Fruit fly (Drosophila melanogaster) whole organism, embryonic: ENCODE measurements around the gene CG33158.
A peak's percentile ranks its signal among the peaks of the same experiment; 100 is the strongest.

ENCODE experiments used
- BEAF-32 ChIP-seq: fragments of 200-800 bp; sonication (Bioruptor generic); optimal IDR thresholded peaks from 3 replicates; lab custom pipeline; 2017; ENCODE audit warnings: missing biosample characterization, missing genetic modification characterization, mild to moderate bottlenecking, moderate library complexity, missing genetic modification reagents
- CG10366 ChIP-seq: fragments of 200-800 bp; sonication (Bioruptor generic); IDR thresholded peaks from 2 replicates; pipeline ENCODE4 v1.3.6; 2022; ENCODE audit warnings: missing biosample characterization, missing genetic modification characterization
- CG11456 ChIP-seq: fragments of 200-800 bp; sonication (Bioruptor generic); IDR thresholded peaks from 3 replicates; pipeline ENCODE4 v1.3.6; 2022; ENCODE audit warnings: missing biosample characterization, missing genetic modification characterization
- CG12071 ChIP-seq: fragments of 200-800 bp; sonication (Bioruptor generic); optimal IDR thresholded peaks from 3 replicates; lab custom pipeline; 2018; ENCODE audit warnings: missing biosample characterization, mild to moderate bottlenecking, missing genetic modification characterization
- CG15696 ChIP-seq: fragments of 200-800 bp; sonication (Bioruptor generic); optimal IDR thresholded peaks from 2 replicates; lab custom pipeline; 2019; ENCODE audit warnings: missing biosample characterization, mild to moderate bottlenecking, missing genetic modification characterization, moderate library complexity
- CG18476 ChIP-seq: fragments of 200-800 bp; sonication (Bioruptor generic); optimal IDR thresholded peaks from 2 replicates; lab custom pipeline; 2016; ENCODE audit warnings: missing biosample characterization, mild to moderate bottlenecking, missing genetic modification characterization
- CG30403 ChIP-seq: fragments of 200-800 bp; sonication (Bioruptor generic); optimal IDR thresholded peaks from 3 replicates; lab custom pipeline; 2016; ENCODE audit warnings: missing biosample characterization, missing genetic modification characterization
- CG33557 ChIP-seq: fragments of 200-800 bp; sonication (Bioruptor generic); optimal IDR thresholded peaks from 2 replicates; lab custom pipeline; 2019; ENCODE audit warnings: missing biosample characterization, mild to moderate bottlenecking, missing genetic modification characterization, moderate library complexity
- CG34422 ChIP-seq: fragments of 200-800 bp; sonication (Bioruptor generic); IDR thresholded peaks from 3 replicates; pipeline ENCODE4 v1.3.6; 2022; ENCODE audit warnings: missing biosample characterization, missing genetic modification characterization
- CG4404 ChIP-seq: fragments of 200-800 bp; sonication (Bioruptor generic); IDR thresholded peaks from 2 replicates; pipeline ENCODE4 v1.3.6; 2022; ENCODE audit warnings: missing biosample characterization, missing genetic modification characterization
- CG6175 ChIP-seq: fragments of 200-800 bp; sonication (Bioruptor generic); IDR thresholded peaks from 3 replicates; pipeline ENCODE4 v1.3.6; 2022; ENCODE audit warnings: missing biosample characterization, missing genetic modification characterization
- CG6254 ChIP-seq: fragments of 200-800 bp; sonication (Bioruptor generic); optimal IDR thresholded peaks from 3 replicates; lab custom pipeline; 2017; ENCODE audit warnings: mild to moderate bottlenecking, missing biosample characterization, missing genetic modification reagents, missing genetic modification characterization
- CG7357 ChIP-seq: fragments of 200-800 bp; sonication (Bioruptor generic); IDR thresholded peaks from 3 replicates; pipeline ENCODE4 v1.3.6; 2022; ENCODE audit warnings: missing biosample characterization, missing genetic modification characterization
- CG7786 ChIP-seq: fragments of 200-800 bp; sonication (Bioruptor generic); optimal IDR thresholded peaks from 2 replicates; lab custom pipeline; 2016; ENCODE audit warnings: missing biosample characterization, missing genetic modification characterization
- CG7928 ChIP-seq: fragments of 200-800 bp; sonication (Bioruptor generic); optimal IDR thresholded peaks from 2 replicates; lab custom pipeline; 2017; ENCODE audit warnings: missing biosample characterization, mild to moderate bottlenecking, missing genetic modification characterization
- CG7987 ChIP-seq: fragments of 200-800 bp; sonication (Bioruptor generic); optimal IDR thresholded peaks from 2 replicates; lab custom pipeline; 2018; ENCODE audit warnings: missing biosample characterization, mild to moderate bottlenecking, missing genetic modification characterization, moderate library complexity
- CG9797 ChIP-seq: fragments of 200-800 bp; sonication (Bioruptor generic); optimal IDR thresholded peaks from 3 replicates; lab custom pipeline; 2018; ENCODE audit warnings: missing biosample characterization, mild to moderate bottlenecking, missing genetic modification characterization
- CG9932 ChIP-seq: fragments of 200-800 bp; sonication (Bioruptor generic); IDR thresholded peaks from 2 replicates; pipeline ENCODE4 v1.3.6; 2022; ENCODE audit warnings: missing biosample characterization, missing genetic modification characterization
- CrebB ChIP-seq: fragments of 200-800 bp; sonication (Bioruptor generic); optimal IDR thresholded peaks from 3 replicates; lab custom pipeline; 2018; ENCODE audit warnings: missing biosample characterization, mild to moderate bottlenecking, missing genetic modification characterization
- Drgx ChIP-seq: fragments of 200-800 bp; sonication (Bioruptor generic); IDR thresholded peaks from 2 replicates; pipeline ENCODE4 v1.3.6; 2022; ENCODE audit warnings: missing biosample characterization, missing genetic modification characterization
- Ets97D ChIP-seq: fragments of 200-800 bp; sonication (Bioruptor generic); optimal IDR thresholded peaks from 3 replicates; lab custom pipeline; 2016; ENCODE audit warnings: missing biosample characterization, missing genetic modification characterization
- HHEX ChIP-seq: fragments of 200-800 bp; sonication (Bioruptor generic); optimal IDR thresholded peaks from 3 replicates; lab custom pipeline; 2017; ENCODE audit warnings: missing biosample characterization, mild to moderate bottlenecking, missing genetic modification characterization, missing genetic modification reagents
- Lpt ChIP-seq: fragments of >200 bp; optimal IDR thresholded peaks from 2 replicates; lab custom pipeline; 2018; ENCODE audit warnings: missing biosample characterization, missing genetic modification characterization
- MESR4 ChIP-seq: fragments of 200-800 bp; sonication (Bioruptor generic); optimal IDR thresholded peaks from 2 replicates; lab custom pipeline; 2018; ENCODE audit warnings: missing biosample characterization, mild to moderate bottlenecking, missing genetic modification characterization, moderate library complexity
- Mrtf ChIP-seq: fragments of 200-800 bp; sonication (Bioruptor generic); IDR thresholded peaks from 3 replicates; pipeline ENCODE4 v1.3.6; 2022; ENCODE audit warnings: missing biosample characterization, missing genetic modification characterization
- NC2α ChIP-seq: fragments of 200-800 bp; sonication (Bioruptor generic); optimal IDR thresholded peaks from 2 replicates; lab custom pipeline; 2016; ENCODE audit warnings: missing biosample characterization, missing genetic modification characterization
- Nf-YA ChIP-seq: fragments of 200-800 bp; sonication (Bioruptor generic); IDR thresholded peaks from 2 replicates; pipeline ENCODE4 v1.3.6; 2022; ENCODE audit warnings: missing biosample characterization, missing genetic modification characterization
- Opbp ChIP-seq: fragments of 200-800 bp; sonication (Bioruptor generic); IDR thresholded peaks from 3 replicates; pipeline ENCODE4 v1.3.6; 2022; ENCODE audit warnings: missing biosample characterization, missing genetic modification characterization; ENCODE audit not compliant: partially characterized antibody
- Sox102F ChIP-seq: fragments of 200-800 bp; sonication (Bioruptor generic); optimal IDR thresholded peaks from 2 replicates; lab custom pipeline; 2018; ENCODE audit warnings: missing biosample characterization, mild to moderate bottlenecking, missing genetic modification characterization, moderate library complexity
- Tbp ChIP-seq: fragments of >200 bp; optimal IDR thresholded peaks from 2 replicates; lab custom pipeline; 2018; ENCODE audit warnings: missing biosample characterization, missing genetic modification characterization
- aop ChIP-seq: fragments of 200-800 bp; sonication (Bioruptor generic); IDR thresholded peaks from 2 replicates; pipeline ENCODE4 v1.3.6; 2022; ENCODE audit warnings: missing biosample characterization, missing genetic modification characterization
- crol ChIP-seq: fragments of 200-800 bp; sonication (Bioruptor generic); IDR thresholded peaks from 2 replicates; pipeline ENCODE4 v1.3.6; 2022; ENCODE audit warnings: missing biosample characterization, missing genetic modification characterization
- crp ChIP-seq, 2 experiments: fragments of 200-800 bp; sonication (Bioruptor generic); optimal IDR thresholded peaks; 2 replicates in 1 of 2; 3 replicates in 1 of 2; lab custom pipeline; 2017; ENCODE audit warnings: missing biosample characterization in 2 of 2, missing genetic modification characterization in 2 of 2, mild to moderate bottlenecking in 1 of 2, moderate library complexity in 1 of 2
- dpn ChIP-seq, 2 experiments: fragments of 200-800 bp; sonication (Bioruptor generic); optimal IDR thresholded peaks; 3 replicates each; lab custom pipeline; 2016; ENCODE audit warnings: missing biosample characterization in 2 of 2, missing genetic modification characterization in 2 of 2
- en ChIP-seq: fragments of 200-800 bp; sonication (Bioruptor generic); optimal IDR thresholded peaks from 2 replicates; lab custom pipeline; 2016; ENCODE audit warnings: missing biosample characterization, missing genetic modification characterization
- eyg ChIP-seq: fragments of 200-800 bp; sonication (Bioruptor generic); optimal IDR thresholded peaks from 3 replicates; lab custom pipeline; 2016; ENCODE audit warnings: missing biosample characterization, missing genetic modification characterization
- fu2 ChIP-seq: fragments of 200-800 bp; sonication (Bioruptor generic); optimal IDR thresholded peaks from 2 replicates; lab custom pipeline; 2016; ENCODE audit warnings: missing biosample characterization, missing genetic modification characterization
- gfzf ChIP-seq: fragments of 200-800 bp; sonication (Bioruptor generic); optimal IDR thresholded peaks from 2 replicates; lab custom pipeline; 2016; ENCODE audit warnings: missing biosample characterization, mild to moderate bottlenecking, missing genetic modification characterization, moderate library complexity
- kay ChIP-seq: fragments of 200-800 bp; sonication (Bioruptor generic); optimal IDR thresholded peaks from 2 replicates; lab custom pipeline; 2016; ENCODE audit warnings: missing biosample characterization, missing genetic modification characterization
- ken ChIP-seq: fragments of 200-800 bp; sonication (Bioruptor generic); IDR thresholded peaks from 3 replicates; pipeline ENCODE4 v1.3.6; 2022; ENCODE audit warnings: missing biosample characterization, missing genetic modification characterization
- lmd ChIP-seq: fragments of 200-800 bp; sonication (Bioruptor generic); IDR thresholded peaks from 2 replicates; pipeline ENCODE4 v1.3.6; 2022; ENCODE audit warnings: missing biosample characterization, missing genetic modification characterization
- org-1 ChIP-seq: fragments of 200-800 bp; sonication (Bioruptor generic); optimal IDR thresholded peaks from 2 replicates; lab custom pipeline; 2017; ENCODE audit warnings: missing biosample characterization, missing genetic modification characterization
- pb ChIP-seq: fragments of 200-800 bp; sonication (Bioruptor generic); optimal IDR thresholded peaks from 3 replicates; lab custom pipeline; 2016; ENCODE audit warnings: missing biosample characterization, missing genetic modification characterization
- pnt ChIP-seq: fragments of 200-800 bp; sonication (Bioruptor generic); optimal IDR thresholded peaks from 3 replicates; lab custom pipeline; 2016; ENCODE audit warnings: missing biosample characterization, missing genetic modification characterization
- pros ChIP-seq: fragments of 200-800 bp; sonication (Bioruptor generic); optimal IDR thresholded peaks from 3 replicates; lab custom pipeline; 2019; ENCODE audit warnings: missing biosample characterization, mild to moderate bottlenecking, missing genetic modification characterization, moderate library complexity
- pum ChIP-seq: fragments of 200-800 bp; sonication (Bioruptor generic); optimal IDR thresholded peaks from 2 replicates; lab custom pipeline; 2016; ENCODE audit warnings: missing biosample characterization, missing genetic modification characterization
- sima ChIP-seq: fragments of 200-800 bp; sonication (Bioruptor generic); optimal IDR thresholded peaks from 2 replicates; lab custom pipeline; 2016; ENCODE audit warnings: missing biosample characterization, missing genetic modification characterization
- ssp ChIP-seq: fragments of 200-800 bp; sonication (Bioruptor generic); IDR thresholded peaks from 2 replicates; pipeline ENCODE4 v1.3.6; 2022; ENCODE audit warnings: missing biosample characterization, missing genetic modification characterization
- toy ChIP-seq: fragments of 200-800 bp; sonication (Bioruptor generic); IDR thresholded peaks from 2 replicates; pipeline ENCODE4 v1.3.6; 2022; ENCODE audit warnings: missing biosample characterization, missing genetic modification characterization
- tup ChIP-seq: fragments of 200-800 bp; sonication (Bioruptor generic); optimal IDR thresholded peaks from 2 replicates; lab custom pipeline; 2016; ENCODE audit warnings: missing biosample characterization, mild to moderate bottlenecking, missing genetic modification characterization, moderate library complexity

The CG33158 gene

dm6 chr3L:16408609-16409439 is 10.6 kb upstream of the CG33158 start (continued):
- TF ChIP-seq Ets97D = no peak
- peak; percentile 34 for TF ChIP-seq CrebB (tag; lab: Kevin White, UChicago)
- no peak for TF ChIP-seq sima (GFP tag; lab: Kevin White, UChicago)
- no peak for TF ChIP-seq ssp (GFP tag; lab: Robert Waterston, UW)
- TF ChIP-seq CG9797 = peak; percentile 12
- no peak for TF ChIP-seq CG34422 (GFP tag; lab: Robert Waterston, UW)
- peak; percentile 70 for TF ChIP-seq org-1
- no peak for TF ChIP-seq pb
- no peak for TF ChIP-seq Opbp (GFP tag; lab: Robert Waterston, UW)
- no peak for TF ChIP-seq crol
- no peak for TF ChIP-seq pum (GFP tag; lab: Kevin White, UChicago)
- TF ChIP-seq CG4404 (GFP tag; lab: Robert Waterston, UW) = peak; percentile 48; the same call in 1 of the 2 replicates
- TF ChIP-seq gfzf (GFP tag; lab: Kevin White, UChicago) = no peak
- TF ChIP-seq CG6175 (GFP tag; lab: Robert Waterston, UW) = no peak
- TF ChIP-seq CG12071 (GFP tag; lab: Kevin White, UChicago) = no peak
- no peak for TF ChIP-seq toy (GFP tag; lab: Robert Waterston, UW)
- no peak for TF ChIP-seq CG10366 (GFP tag; lab: Robert Waterston, UW)
- TF ChIP-seq CG7786 (GFP tag; lab: Kevin White, UChicago) = no peak
- peak; percentile 39 for TF ChIP-seq NC2α (GFP tag; lab: Kevin White, UChicago)
- TF ChIP-seq BEAF-32 (GFP tag; lab: Kevin White, UChicago) = no peak
- TF ChIP-seq HHEX = peak; percentile 11
- TF ChIP-seq Lpt = no peak
- TF ChIP-seq CG15696 (tag; lab: Kevin White, UChicago) = peak; percentile 92
- TF ChIP-seq CG6254 (GFP tag; lab: Kevin White, UChicago) = peak; percentile 70
- no peak for TF ChIP-seq kay (GFP tag; lab: Kevin White, UChicago)
- no peak for TF ChIP-seq CG9932
- peak; percentile 37 for TF ChIP-seq pnt (GFP tag; lab: Kevin White, UChicago)
- TF ChIP-seq MESR4 = no peak
- TF ChIP-seq CG30403 (GFP tag; lab: Kevin White, UChicago) = no peak
- TF ChIP-seq CG33557 (GFP tag; lab: Kevin White, UChicago) = peak; percentile 80
- no peak for TF ChIP-seq crp (GFP tag; optimal IDR thresholded peaks at IDR 0.05; lab: Kevin White, UChicago)
- TF ChIP-seq tup (GFP tag; lab: Kevin White, UChicago) = peak; percentile 17
- TF ChIP-seq eyg (GFP tag; lab: Kevin White, UChicago) = no peak
- TF ChIP-seq CG7357 = no peak
- TF ChIP-seq en = no peak
- TF ChIP-seq Nf-YA = no peak
- TF ChIP-seq dpn (GFP tag; optimal IDR thresholded peaks at IDR 0.05; lab: Kevin White, UChicago) = peak in 1 of 2 experiments; percentile 25
- TF ChIP-seq CG18476 (GFP tag; lab: Kevin White, UChicago) = peak; percentile 36
- 0 out of 3 replicates have a peak, but pooled peaks have one; percentile 33 for TF ChIP-seq ken (GFP tag; lab: Robert Waterston, UW)
- TF ChIP-seq CG11456 = no peak
- no peak for TF ChIP-seq Tbp (GFP tag; lab: Kevin White, UChicago)
- no peak for TF ChIP-seq CG7928 (GFP tag; lab: Kevin White, UChicago)
- no peak for TF ChIP-seq Sox102F (GFP tag; lab: Kevin White, UChicago)
- TF ChIP-seq Drgx (GFP tag; lab: Robert Waterston, UW) = peak; percentile 60
- TF ChIP-seq CG7987 (GFP tag; lab: Kevin White, UChicago) = peak; percentile 4
- TF ChIP-seq fu2 (GFP tag; lab: Kevin White, UChicago) = no peak
- TF ChIP-seq aop (GFP tag; lab: Robert Waterston, UW) = no peak
- no peak for TF ChIP-seq lmd (GFP tag; lab: Robert Waterston, UW)
- peak; percentile 83 for TF ChIP-seq pros (GFP tag; lab: Kevin White, UChicago)
- no peak for TF ChIP-seq Mrtf (GFP tag; lab: Robert Waterston, UW)
